Worm (Caenorhabditis elegans) whole organism, L1 larva: ENCODE data around the gene ZK686.1.

Experiments used
- F16B12.6 ChIP-seq: fragments of 150-350 bp; optimal IDR thresholded peaks from 2 replicates; lab custom pipeline; 2014; ENCODE audit warnings: missing biosample characterization, missing genetic modification characterization
- Y116A8C.19 ChIP-seq: sonication (generic microtip); optimal IDR thresholded peaks from 2 replicates; lab custom pipeline; 2016; ENCODE audit warnings: missing compliant biosample characterization, missing genetic modification characterization, borderline replicate concordance
- aly-2 ChIP-seq: fragments of 150-350 bp; optimal IDR thresholded peaks from 2 replicates; lab custom pipeline; 2014; ENCODE audit warnings: missing biosample characterization, missing genetic modification characterization
- ama-1 ChIP-seq: fragments of 150-350 bp; optimal IDR thresholded peaks from 2 replicates; lab custom pipeline; 2014
- ceh-82 ChIP-seq, 3 experiments: fragments of 150-350 bp in 1 of 3; sonication (generic microtip) in 2 of 3; optimal IDR thresholded peaks; 2 replicates each; lab custom pipeline; 2014 to 2017; ENCODE audit warnings: missing biosample characterization in 3 of 3, missing genetic modification characterization in 3 of 3
- ces-1 ChIP-seq: fragments of 150-350 bp; optimal IDR thresholded peaks from 2 replicates; lab custom pipeline; 2014; ENCODE audit warnings: missing biosample characterization, missing genetic modification reagents, missing genetic modification characterization
- dpl-1 ChIP-seq, 3 experiments: fragments of 150-350 bp in 2 of 3; sonication (generic microtip) in 1 of 3; optimal IDR thresholded peaks; 2 replicates each; lab custom pipeline; 2014 to 2017; ENCODE audit warnings: missing biosample characterization in 3 of 3, missing genetic modification characterization in 3 of 3, missing genetic modification reagents in 3 of 3
- efl-1 ChIP-seq, 4 experiments: fragments of 150-350 bp; optimal IDR thresholded peaks in 3 of 4; peaks in 1 of 4; 1 replicate in 1 of 4; 2 replicates in 3 of 4; lab custom pipeline; 2014; ENCODE audit warnings: missing biosample characterization in 2 of 4, missing genetic modification characterization in 2 of 4, missing genetic modification reagents in 2 of 4
- efl-3 ChIP-seq: fragments of 200-800 bp; sonication (Bioruptor generic); optimal IDR thresholded peaks from 2 replicates; lab custom pipeline; 2018; ENCODE audit warnings: mild to moderate bottlenecking, missing genetic modification characterization, missing compliant biosample characterization
- egl-13 ChIP-seq: sonication (generic microtip); optimal IDR thresholded peaks from 2 replicates; lab custom pipeline; 2016; ENCODE audit warnings: missing genotype, missing genetic modification reagents, missing genetic modification characterization, missing compliant biosample characterization
- egl-27 ChIP-seq, 2 experiments: fragments of 150-350 bp in 1 of 2; sonication (generic microtip); optimal IDR thresholded peaks; 3 replicates each; lab custom pipeline; 2017 to 2018; ENCODE audit warnings: missing biosample characterization in 2 of 2, missing genetic modification characterization in 2 of 2, missing genetic modification reagents in 2 of 2
- grh-1 ChIP-seq: fragments of 200-800 bp; sonication (Bioruptor generic); IDR thresholded peaks from 2 replicates; pipeline ENCODE4 v1.3.6; 2022; ENCODE audit warnings: missing genetic modification reagents, missing genetic modification characterization, missing compliant biosample characterization
- hlh-17 ChIP-seq: fragments of 200-800 bp; sonication (Bioruptor generic); optimal IDR thresholded peaks from 2 replicates; lab custom pipeline; 2018; ENCODE audit warnings: missing genetic modification characterization, mild to moderate bottlenecking, missing compliant biosample characterization, moderate library complexity, borderline replicate concordance
- lin-14 ChIP-seq: fragments of 200-800 bp; sonication (Bioruptor generic); optimal IDR thresholded peaks from 2 replicates; lab custom pipeline; 2018; ENCODE audit warnings: mild to moderate bottlenecking, missing genetic modification characterization, moderate library complexity, missing compliant biosample characterization
- lin-35 ChIP-seq, 2 experiments: fragments of 150-350 bp; optimal IDR thresholded peaks; 2 replicates each; lab custom pipeline; 2014; ENCODE audit warnings: missing biosample characterization in 2 of 2, missing genetic modification characterization in 2 of 2, missing genetic modification reagents in 2 of 2
- lsy-2 ChIP-seq, 2 experiments: fragments of 150-350 bp; optimal IDR thresholded peaks; 2 replicates each; lab custom pipeline; 2014; ENCODE audit warnings: missing biosample characterization in 2 of 2, missing genetic modification characterization in 2 of 2
- mab-9 ChIP-seq: fragments of 200-800 bp; sonication (Bioruptor generic); IDR thresholded peaks from 2 replicates; pipeline ENCODE4 v1.3.6; 2022; ENCODE audit warnings: missing genetic modification reagents, missing genetic modification characterization, missing compliant biosample characterization
- mdl-1 ChIP-seq, 2 experiments: fragments of 150-350 bp; optimal IDR thresholded peaks; 2 replicates each; lab custom pipeline; 2014 to 2017; ENCODE audit warnings: missing biosample characterization in 2 of 2, missing genetic modification characterization in 2 of 2, inconsistent platforms in 1 of 2
- mef-2 ChIP-seq: fragments of 150-350 bp; optimal IDR thresholded peaks from 2 replicates; lab custom pipeline; 2014; ENCODE audit warnings: missing biosample characterization, missing genetic modification characterization
- nhr-28 ChIP-seq: fragments of 150-350 bp; optimal IDR thresholded peaks from 2 replicates; lab custom pipeline; 2014; ENCODE audit warnings: missing biosample characterization, missing genetic modification characterization
- nhr-76 ChIP-seq: sonication (generic microtip); optimal IDR thresholded peaks from 2 replicates; lab custom pipeline; 2017; ENCODE audit warnings: missing biosample characterization, missing genetic modification characterization
- nhr-85 ChIP-seq: sonication (generic microtip); peaks from one replicate; lab custom pipeline; 2016; ENCODE audit warnings: missing genetic modification characterization, inconsistent platforms, missing compliant biosample characterization
- nhr-90 ChIP-seq: sonication (generic microtip); optimal IDR thresholded peaks from 2 replicates; lab custom pipeline; 2016; ENCODE audit warnings: mild to moderate bottlenecking, missing genetic modification characterization, missing compliant biosample characterization; ENCODE audit not compliant: poor library complexity
- rnt-1 ChIP-seq: sonication (generic microtip); optimal IDR thresholded peaks from 2 replicates; lab custom pipeline; 2016; ENCODE audit warnings: mild to moderate bottlenecking, missing genetic modification characterization, moderate library complexity, missing compliant biosample characterization
- skn-1 ChIP-seq: fragments of 150-350 bp; optimal IDR thresholded peaks from 2 replicates; lab custom pipeline; 2014; ENCODE audit warnings: missing biosample characterization, missing genetic modification characterization
- snpc-4 ChIP-seq: fragments of 150-350 bp; optimal IDR thresholded peaks from 2 replicates; lab custom pipeline; 2014; ENCODE audit warnings: missing biosample characterization, missing genetic modification characterization
- snu-23 ChIP-seq: sonication (generic microtip); optimal IDR thresholded peaks from 2 replicates; lab custom pipeline; 2016; ENCODE audit warnings: missing genetic modification characterization, missing compliant biosample characterization
- swsn-7 ChIP-seq: sonication (generic microtip); optimal IDR thresholded peaks from 2 replicates; lab custom pipeline; 2016; ENCODE audit warnings: missing genetic modification characterization, missing compliant biosample characterization
- tlp-1 ChIP-seq: fragments of 150-350 bp; optimal IDR thresholded peaks from 2 replicates; lab custom pipeline; 2014; ENCODE audit warnings: missing biosample characterization, missing genetic modification characterization
- unc-62 ChIP-seq: fragments of 150-350 bp; optimal IDR thresholded peaks from 2 replicates; lab custom pipeline; 2014; ENCODE audit warnings: missing biosample characterization, missing genetic modification reagents, missing genetic modification characterization
- unc-86 ChIP-seq: sonication (generic microtip); optimal IDR thresholded peaks from 2 replicates; lab custom pipeline; 2016; ENCODE audit warnings: missing genetic modification characterization, missing compliant biosample characterization
- ztf-11 ChIP-seq, 2 experiments: sonication (generic microtip); optimal IDR thresholded peaks; 2 replicates each; lab custom pipeline; 2016 to 2017; ENCODE audit warnings: missing genetic modification characterization in 2 of 2, missing biosample characterization in 1 of 2, missing compliant biosample characterization in 1 of 2
- ztf-4 ChIP-seq: fragments of 150-350 bp; optimal IDR thresholded peaks from 2 replicates; lab custom pipeline; 2014; ENCODE audit warnings: missing biosample characterization, missing genetic modification characterization

ZK686.1 gene

ce11 chrIII:7795311-7795710 is 22.4 kb downstream of the ZK686.1 start, which contains the start of gene cyk-7:
Gene cyk-7 (minus strand): TSS chrIII:7795409.
- peak; percentile 13 to 25 for TF ChIP-seq lsy-2 (tag; optimal IDR thresholded peaks at IDR 0.05; lab: Kevin White, UChicago)
- TF ChIP-seq nhr-28 (tag; lab: Kevin White, UChicago) = no peak
- no peak for TF ChIP-seq mab-9
- TF ChIP-seq unc-62 (GFP tag; lab: Kevin White, UChicago) = no peak
- TF ChIP-seq efl-1 (optimal IDR thresholded peaks at IDR 0.05; lab: Kevin White, UChicago) = peak; percentile 65 to 99
- TF ChIP-seq efl-1 (GFP tag; optimal IDR thresholded peaks at IDR 0.05 in 1 of 2; lab: Kevin White, UChicago) = peak; percentile 68 to 95
- TF ChIP-seq swsn-7 (tag; lab: Kevin White, UChicago) = no peak
- TF ChIP-seq ces-1 (GFP tag; lab: Kevin White, UChicago) = no peak
- TF ChIP-seq mef-2 = no peak
- TF ChIP-seq ama-1 (lab: Kevin White, UChicago) = no peak
- TF ChIP-seq ztf-4 = no peak
- no peak for TF ChIP-seq tlp-1
- no peak for TF ChIP-seq ceh-82 (tag; optimal IDR thresholded peaks at IDR 0.05; lab: Kevin White, UChicago)
- no peak for TF ChIP-seq egl-13 (tag; lab: Kevin White, UChicago)
- peak in 1 of 2 experiments; percentile 18 for TF ChIP-seq lin-35 (GFP tag; optimal IDR thresholded peaks at IDR 0.05; lab: Kevin White, UChicago)
- peak in 2 of 3 experiments; percentile 23 to 66 for TF ChIP-seq dpl-1 (GFP tag; optimal IDR thresholded peaks at IDR 0.05; lab: Kevin White, UChicago)
- TF ChIP-seq F16B12.6 (tag; lab: Kevin White, UChicago) = no peak
- TF ChIP-seq nhr-90 = no peak
- TF ChIP-seq, all 84 proteins: peak for 4

- TF ChIP-seq snu-23 (no peak), aly-2 (no peak), hlh-17 (GFP tag; lab: Kevin White, UChicago) (no peak), snpc-4 (no peak), mdl-1 (tag; optimal IDR thresholded peaks at IDR 0.05; lab: Kevin White, UChicago) (no peak), egl-27 (tag; optimal IDR thresholded peaks at IDR 0.05; lab: Kevin White, UChicago) (no peak), mef-2 (no peak), skn-1 (tag; lab: Kevin White, UChicago) (no peak), unc-86 (tag; lab: Kevin White, UChicago) (no peak), Y116A8C.19 (no peak), efl-3 (GFP tag; lab: Kevin White, UChicago) (no peak), ces-1 (GFP tag; lab: Kevin White, UChicago) (no peak)
Measured at ce11 chrIII:7805253-7805652, 32.3 kb downstream of the ZK686.1 start.

DNA sequence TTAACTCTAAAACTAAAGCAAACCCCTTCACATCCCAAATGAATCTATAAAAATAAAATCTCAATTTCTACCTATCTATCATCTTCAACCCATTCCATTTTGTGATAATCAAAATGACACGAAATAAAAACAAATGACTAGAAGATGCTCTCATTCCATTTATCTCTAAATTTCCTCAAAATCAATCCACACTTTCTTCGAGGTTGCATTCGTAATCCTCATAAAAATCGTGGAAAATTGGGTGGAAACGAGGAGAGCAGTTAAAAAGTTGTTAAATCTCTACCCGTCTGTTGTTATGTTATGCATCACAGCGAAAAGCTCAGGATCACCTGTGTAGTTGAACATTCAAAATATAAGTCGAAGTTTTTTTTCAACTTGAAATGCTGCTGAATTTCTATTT is 34.0 kb downstream of the ZK686.1 start:
- TF ChIP-seq snpc-4 = no peak
- TF ChIP-seq rnt-1 (tag; lab: Kevin White, UChicago) = peak; percentile 39

DNA sequence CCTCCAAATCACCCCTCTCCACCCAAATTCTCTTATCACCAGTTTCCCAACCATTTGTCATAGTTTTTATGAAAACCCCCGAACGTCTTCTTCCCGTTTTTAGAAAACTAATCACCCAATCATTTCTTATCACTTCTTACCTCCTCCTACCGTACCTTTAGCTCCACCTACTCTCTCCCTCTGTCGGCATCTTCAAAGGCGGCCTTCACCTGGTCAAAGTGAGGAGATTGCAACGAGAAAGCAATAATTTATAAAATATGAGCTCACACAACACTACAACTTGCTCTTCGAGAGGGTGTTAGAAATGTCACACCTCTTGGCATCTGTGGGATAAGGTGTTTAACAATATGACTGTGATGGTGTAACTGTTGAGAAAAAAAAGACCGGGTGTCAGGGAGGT is 36.1 kb downstream of the ZK686.1 start:
- TF ChIP-seq efl-3 (GFP tag; lab: Kevin White, UChicago) = no peak
- no peak for TF ChIP-seq tlp-1
- TF ChIP-seq nhr-76 (tag; lab: Kevin White, UChicago) = no peak

DNA sequence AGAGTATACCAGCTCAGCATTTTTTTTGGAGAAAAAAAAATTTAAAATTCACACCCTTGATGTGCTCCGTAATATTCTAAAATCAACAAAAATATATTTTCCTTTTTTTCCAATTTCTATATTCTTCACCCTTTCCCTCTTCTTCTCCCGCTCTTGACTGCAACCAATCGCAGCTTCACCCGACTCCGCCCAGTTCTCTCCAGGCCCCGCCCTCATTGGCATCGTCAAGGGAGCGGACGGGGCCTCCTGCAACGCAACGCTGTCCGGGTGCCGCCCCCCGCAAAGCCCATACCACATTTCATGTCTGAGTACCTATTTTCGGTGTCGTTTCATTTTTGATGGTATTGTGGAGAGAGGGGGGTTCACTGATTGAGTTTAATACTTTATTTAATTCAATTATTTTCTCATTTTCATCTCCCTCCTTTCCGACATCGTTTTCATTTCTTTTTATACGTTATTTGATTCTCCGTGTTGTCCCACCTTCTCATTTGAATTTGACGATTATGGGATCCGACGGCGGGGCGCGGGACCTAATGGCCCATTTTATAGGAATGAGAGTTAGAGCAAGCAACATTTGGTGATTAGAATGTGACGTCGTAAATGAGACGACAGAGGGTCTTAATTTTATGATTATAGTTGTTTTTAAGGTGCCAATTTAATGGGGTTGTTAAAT is 39.4 kb downstream of the ZK686.1 start:
- TF ChIP-seq egl-27 (tag; optimal IDR thresholded peaks at IDR 0.05; lab: Kevin White, UChicago) (no peak), lin-14 (GFP tag; lab: Kevin White, UChicago) (peak; percentile 25), grh-1 (GFP tag; lab: Robert Waterston, UW) (no peak), nhr-85 (tag; lab: Kevin White, UChicago) (peak; percentile 56), ztf-11 (tag; optimal IDR thresholded peaks at IDR 0.05; lab: Kevin White, UChicago) (no peak), ama-1 (lab: Kevin White, UChicago) (no peak), rnt-1 (tag; lab: Kevin White, UChicago) (peak; percentile 30)
